Worm (Caenorhabditis elegans) whole organism, mixed stage, embryonic: ENCODE results near the gene stip-1.

Experiments used
- ces-1 ChIP-seq: fragments of 150-350 bp; optimal IDR thresholded peaks from 2 replicates; lab custom pipeline; 2014; ENCODE audit warnings: missing biosample characterization, missing genetic modification reagents, missing genetic modification characterization
- elt-3 ChIP-seq: fragments of 150-350 bp; optimal IDR thresholded peaks from 2 replicates; lab custom pipeline; 2014; ENCODE audit warnings: missing biosample characterization, missing genetic modification characterization
- nhr-237 ChIP-seq: fragments of 150-350 bp; optimal IDR thresholded peaks from 2 replicates; lab custom pipeline; 2014; ENCODE audit warnings: missing biosample characterization, missing genetic modification characterization
- nhr-76 ChIP-seq: sonication (generic microtip); optimal IDR thresholded peaks from 2 replicates; lab custom pipeline; 2017; ENCODE audit warnings: missing biosample characterization, missing genetic modification characterization
- snpc-4 ChIP-seq: fragments of 150-350 bp; optimal IDR thresholded peaks from 2 replicates; lab custom pipeline; 2014; ENCODE audit warnings: missing biosample characterization, missing genetic modification characterization
- ztf-11 ChIP-seq: fragments of 150-350 bp; optimal IDR thresholded peaks from 2 replicates; lab custom pipeline; 2014; ENCODE audit warnings: missing biosample characterization, missing genetic modification characterization

DNA sequence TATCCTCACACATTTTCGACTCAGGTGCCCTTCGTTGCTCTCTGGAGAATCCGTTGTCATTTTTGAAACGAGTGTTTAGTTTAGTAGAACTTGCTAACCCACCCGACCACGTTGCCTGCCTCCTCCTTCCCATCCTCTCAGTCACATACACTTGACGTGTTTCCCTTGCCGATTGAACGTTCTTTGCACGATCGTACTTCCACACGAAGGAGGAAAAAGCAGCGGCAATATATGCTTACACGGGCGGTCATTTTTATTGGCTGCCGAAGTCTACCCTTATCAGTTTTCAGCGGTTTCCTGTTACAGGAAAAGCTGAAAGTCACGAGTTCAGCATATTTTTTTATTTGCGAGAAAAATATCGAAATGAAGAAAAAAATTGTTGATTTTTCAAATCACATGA is 40.0 kb upstream of the stip-1 start:
- TF ChIP-seq nhr-76 (tag; lab: Kevin White, UChicago), result no peak
- TF ChIP-seq ces-1, result no peak
- no peak for TF ChIP-seq nhr-237 (tag; lab: Kevin White, UChicago)
- TF ChIP-seq snpc-4 (tag; lab: Kevin White, UChicago), result no peak
- TF ChIP-seq elt-3 (tag; lab: Kevin White, UChicago), result no peak
- no peak for TF ChIP-seq ztf-11 (tag; lab: Kevin White, UChicago)
